Worm (Caenorhabditis elegans): ENCODE data around the gene srd-64.

DNA sequence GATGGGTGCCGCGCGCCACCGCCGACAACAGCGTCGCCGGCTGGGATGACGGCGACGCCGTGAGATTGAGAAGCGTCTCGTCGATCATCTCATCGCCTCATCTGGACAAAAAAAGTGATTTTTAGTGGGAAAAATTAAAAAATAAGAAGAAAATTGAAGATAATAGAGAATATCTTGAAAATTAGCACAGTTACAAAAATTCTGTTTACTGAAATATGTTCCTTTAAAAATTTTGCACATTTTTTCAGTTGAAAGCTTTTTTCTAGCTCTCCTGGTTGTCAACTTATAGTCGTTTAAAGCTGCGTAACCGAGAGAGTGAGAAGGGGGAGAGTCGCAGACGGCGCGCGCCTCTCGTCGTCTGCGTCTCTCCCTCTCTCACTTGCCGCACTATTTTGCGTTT is 38.1 kb upstream of the srd-64 start, which contains the start of gene ser-4:
- no peak for TF ChIP-seq W03F9.2 (tag; optimal IDR thresholded peaks at IDR 0.05)
- TF ChIP-seq him-1 (tag; optimal IDR thresholded peaks at IDR 0.05), result no peak

All from whole organism, L4/young adult.